Worm (Caenorhabditis elegans) whole organism, L4 larva: ENCODE results near the gene srh-192.
A peak's percentile ranks its signal among the peaks of the same experiment; 100 is the strongest.

Experiments
- T20F7.1 ChIP-seq: fragments of 200-800 bp; sonication (Bioruptor generic); optimal IDR thresholded peaks from 2 replicates; lab custom pipeline; 2018; ENCODE audit warnings: mild to moderate bottlenecking, missing genetic modification characterization, missing compliant biosample characterization
- T26A8.4 ChIP-seq: fragments of 200-800 bp; sonication (Bioruptor generic); IDR thresholded peaks from 2 replicates; pipeline ENCODE4 v1.3.6; 2022; ENCODE audit warnings: missing genetic modification characterization, missing compliant biosample characterization
- Y105C5A.15 ChIP-seq: fragments of 200-800 bp; sonication (Bioruptor generic); IDR thresholded peaks from 2 replicates; pipeline ENCODE4 v1.3.6; 2022; ENCODE audit warnings: missing genetic modification characterization, missing compliant biosample characterization
- Y48G9A.11 ChIP-seq: fragments of 200-800 bp; sonication (Bioruptor generic); IDR thresholded peaks from 2 replicates; pipeline ENCODE4 v1.3.6; 2022; ENCODE audit warnings: missing genetic modification reagents, missing genetic modification characterization, missing compliant biosample characterization
- Y5F2A.4 ChIP-seq: fragments of 200-800 bp; sonication (Bioruptor generic); optimal IDR thresholded peaks from 2 replicates; lab custom pipeline; 2018; ENCODE audit warnings: mild to moderate bottlenecking, missing genetic modification characterization, missing compliant biosample characterization
- Y75B8A.6 ChIP-seq: fragments of 200-800 bp; sonication (Bioruptor generic); IDR thresholded peaks from 2 replicates; pipeline ENCODE4 v1.3.6; 2022; ENCODE audit warnings: missing genetic modification reagents, missing genetic modification characterization, missing compliant biosample characterization
- ZK337.2 ChIP-seq: fragments of 200-800 bp; sonication (Bioruptor generic); IDR thresholded peaks from 2 replicates; pipeline ENCODE4 v1.3.6; 2022; ENCODE audit warnings: missing genetic modification reagents, missing genetic modification characterization, missing compliant biosample characterization
- aha-1 ChIP-seq: fragments of 150-350 bp; peaks from one replicate; lab custom pipeline; 2014; ENCODE audit warnings: missing biosample characterization, missing genetic modification characterization
- ama-1 ChIP-seq: fragments of 150-350 bp; optimal IDR thresholded peaks from 2 replicates; lab custom pipeline; 2014; ENCODE audit warnings: inconsistent platforms, mixed read lengths
- ceh-32 ChIP-seq: sonication (generic microtip); optimal IDR thresholded peaks from 2 replicates; lab custom pipeline; 2016; ENCODE audit warnings: mild to moderate bottlenecking, missing genetic modification characterization, missing compliant biosample characterization; ENCODE audit not compliant: poor library complexity
- ceh-82 ChIP-seq: sonication (generic microtip); optimal IDR thresholded peaks from 2 replicates; lab custom pipeline; 2017; ENCODE audit warnings: missing biosample characterization, missing genetic modification characterization
- cey-2 ChIP-seq: sonication (generic microtip); optimal IDR thresholded peaks from 3 replicates; lab custom pipeline; 2017; ENCODE audit warnings: missing genetic modification characterization, mild to moderate bottlenecking, missing compliant biosample characterization, antibody characterized with exemption, borderline replicate concordance; ENCODE audit not compliant: insufficient read depth
- ctbp-1 ChIP-seq: fragments of 200-800 bp; sonication (Bioruptor generic); IDR thresholded peaks from 2 replicates; pipeline ENCODE4 v1.3.6; 2022; ENCODE audit warnings: missing genetic modification reagents, missing genetic modification characterization, missing compliant biosample characterization
- daf-12 ChIP-seq: fragments of 150-350 bp; optimal IDR thresholded peaks from 2 replicates; lab custom pipeline; 2014; ENCODE audit warnings: missing biosample characterization, missing genetic modification reagents, missing genetic modification characterization
- daf-19 ChIP-seq: fragments of 200-800 bp; sonication (Bioruptor generic); conservative IDR thresholded peaks from 2 replicates; pipeline ENCODE4 v1.3.6; 2022; ENCODE audit warnings: missing genetic modification characterization, missing compliant biosample characterization
- daf-8 ChIP-seq: fragments of 200-800 bp; sonication (Bioruptor generic); IDR thresholded peaks from 2 replicates; pipeline ENCODE4 v1.3.6; 2022; ENCODE audit warnings: missing genetic modification characterization, missing compliant biosample characterization
- dmd-8 ChIP-seq: fragments of 200-800 bp; sonication (Bioruptor generic); IDR thresholded peaks from 2 replicates; pipeline ENCODE4 v1.3.6; 2022; ENCODE audit warnings: missing genetic modification characterization, missing compliant biosample characterization
- dpl-1 ChIP-seq: fragments of 150-350 bp; optimal IDR thresholded peaks from 2 replicates; lab custom pipeline; 2014; ENCODE audit warnings: missing biosample characterization, missing genetic modification reagents, missing genetic modification characterization
- duxl-1 ChIP-seq: sonication (generic microtip); optimal IDR thresholded peaks from 2 replicates; lab custom pipeline; 2016; ENCODE audit warnings: mild to moderate bottlenecking, missing genetic modification characterization, moderate library complexity, missing compliant biosample characterization; ENCODE audit not compliant: poor library complexity
- dve-1 ChIP-seq: sonication (generic microtip); optimal IDR thresholded peaks from 2 replicates; lab custom pipeline; 2017; ENCODE audit warnings: antibody characterized with exemption, mild to moderate bottlenecking, missing genetic modification characterization, missing compliant biosample characterization; ENCODE audit not compliant: insufficient read depth
- egl-27 ChIP-seq: sonication (generic microtip); optimal IDR thresholded peaks from 3 replicates; lab custom pipeline; 2017; ENCODE audit warnings: missing biosample characterization, missing genetic modification reagents, missing genetic modification characterization
- egl-43 ChIP-seq: fragments of 200-800 bp; sonication (Bioruptor generic); IDR thresholded peaks from 2 replicates; pipeline ENCODE4 v1.3.6; 2022; ENCODE audit warnings: missing genetic modification reagents, missing genetic modification characterization, missing compliant biosample characterization
- hlh-11 ChIP-seq: fragments of 200-800 bp; sonication (Bioruptor generic); optimal IDR thresholded peaks from 2 replicates; lab custom pipeline; 2018; ENCODE audit warnings: mild to moderate bottlenecking, missing genetic modification characterization, missing compliant biosample characterization
- hlh-30 ChIP-seq: sonication (generic microtip); optimal IDR thresholded peaks from 2 replicates; lab custom pipeline; 2017; ENCODE audit warnings: antibody characterized with exemption, mild to moderate bottlenecking, missing genetic modification characterization, missing compliant biosample characterization; ENCODE audit not compliant: insufficient read depth
- jun-1 ChIP-seq: fragments of 150-350 bp; optimal IDR thresholded peaks from 2 replicates; lab custom pipeline; 2014; ENCODE audit warnings: missing biosample characterization, missing genetic modification reagents, missing genetic modification characterization
- lin-1 ChIP-seq: fragments of 200-800 bp; sonication (Bioruptor generic); IDR thresholded peaks from 2 replicates; pipeline ENCODE4 v1.3.6; 2022; ENCODE audit warnings: missing genetic modification reagents, missing genetic modification characterization, missing compliant biosample characterization
- lin-13 ChIP-seq: fragments of 150-350 bp; optimal IDR thresholded peaks from 2 replicates; lab custom pipeline; 2014; ENCODE audit warnings: missing biosample characterization, missing genetic modification reagents, missing genetic modification characterization
- lin-38 ChIP-seq: fragments of 200-800 bp; sonication (Bioruptor generic); IDR thresholded peaks from 2 replicates; pipeline ENCODE4 v1.3.6; 2022; ENCODE audit warnings: missing genetic modification reagents, missing genetic modification characterization, missing compliant biosample characterization
- lir-3 ChIP-seq: sonication (generic microtip); optimal IDR thresholded peaks from 2 replicates; lab custom pipeline; 2016; ENCODE audit warnings: mild to moderate bottlenecking, missing genetic modification characterization, missing compliant biosample characterization
- madf-5 ChIP-seq, 2 experiments: fragments of 200-800 bp; sonication (Bioruptor generic); IDR thresholded peaks; 2 replicates each; pipeline ENCODE4 v1.3.6; 2022; ENCODE audit warnings: missing compliant biosample characterization in 2 of 2, missing genetic modification characterization in 2 of 2
- mdl-1 ChIP-seq, 2 experiments: fragments of 150-350 bp in 1 of 2; sonication (generic microtip) in 1 of 2; optimal IDR thresholded peaks; 2 replicates each; lab custom pipeline; 2014 to 2017; ENCODE audit warnings: missing biosample characterization in 2 of 2, missing genetic modification characterization in 2 of 2
- mdt-29 ChIP-seq: fragments of 200-800 bp; sonication (Bioruptor generic); IDR thresholded peaks from 2 replicates; pipeline ENCODE4 v1.3.6; 2022; ENCODE audit warnings: missing genetic modification reagents, missing genetic modification characterization, missing compliant biosample characterization
- mes-2 ChIP-seq: sonication (generic microtip); optimal IDR thresholded peaks from 2 replicates; lab custom pipeline; 2016; ENCODE audit warnings: missing genotype, mild to moderate bottlenecking, missing genetic modification characterization, missing compliant biosample characterization; ENCODE audit not compliant: poor library complexity, severe bottlenecking
- mxl-3 ChIP-seq: fragments of 200-800 bp; sonication (Bioruptor generic); optimal IDR thresholded peaks from 2 replicates; lab custom pipeline; 2018; ENCODE audit warnings: mild to moderate bottlenecking, missing genetic modification characterization, missing compliant biosample characterization
- nhr-11 ChIP-seq: fragments of 150-350 bp; optimal IDR thresholded peaks from 2 replicates; lab custom pipeline; 2014; ENCODE audit warnings: missing biosample characterization, missing genetic modification characterization
- nhr-237 ChIP-seq: sonication (generic microtip); optimal IDR thresholded peaks from 2 replicates; lab custom pipeline; 2017; ENCODE audit warnings: missing biosample characterization, missing genetic modification characterization
- nhr-41 ChIP-seq: fragments of 200-800 bp; sonication (Bioruptor generic); IDR thresholded peaks from 2 replicates; pipeline ENCODE4 v1.3.6; 2022; ENCODE audit warnings: missing genetic modification reagents, missing genetic modification characterization, missing compliant biosample characterization
- nhr-42 ChIP-seq: fragments of 200-800 bp; sonication (Bioruptor generic); IDR thresholded peaks from 2 replicates; pipeline ENCODE4 v1.3.6; 2022; ENCODE audit warnings: missing genetic modification characterization, missing compliant biosample characterization
- nhr-48 ChIP-seq: sonication (generic microtip); optimal IDR thresholded peaks from 2 replicates; lab custom pipeline; 2016; ENCODE audit warnings: mild to moderate bottlenecking, missing genetic modification characterization, missing compliant biosample characterization
- nhr-6 ChIP-seq: fragments of 150-350 bp; optimal IDR thresholded peaks from 2 replicates; lab custom pipeline; 2014; ENCODE audit warnings: missing biosample characterization, missing genetic modification characterization
- nhr-77 ChIP-seq: fragments of 150-350 bp; optimal IDR thresholded peaks from 2 replicates; lab custom pipeline; 2014; ENCODE audit warnings: missing biosample characterization, missing genetic modification characterization
- php-3 ChIP-seq: fragments of 200-800 bp; sonication (Bioruptor generic); IDR thresholded peaks from 2 replicates; pipeline ENCODE4 v1.3.6; 2022; ENCODE audit warnings: missing genetic modification reagents, missing genetic modification characterization, missing compliant biosample characterization
- rbr-2 ChIP-seq: sonication (generic microtip); optimal IDR thresholded peaks from 2 replicates; lab custom pipeline; 2016; ENCODE audit warnings: missing genotype, missing genetic modification characterization, missing compliant biosample characterization
- sdz-12 ChIP-seq: fragments of 200-800 bp; sonication (Bioruptor generic); optimal IDR thresholded peaks from 2 replicates; lab custom pipeline; 2018; ENCODE audit warnings: mild to moderate bottlenecking, missing genetic modification characterization, missing compliant biosample characterization
- snpc-4 ChIP-seq: fragments of 150-350 bp; optimal IDR thresholded peaks from 2 replicates; lab custom pipeline; 2014; ENCODE audit warnings: missing biosample characterization, missing genetic modification characterization
- spr-3 ChIP-seq: fragments of 200-800 bp; sonication (Bioruptor generic); optimal IDR thresholded peaks from 2 replicates; lab custom pipeline; 2018; ENCODE audit warnings: mild to moderate bottlenecking, missing genetic modification characterization, missing compliant biosample characterization
- tag-97 ChIP-seq: fragments of 200-800 bp; sonication (Bioruptor generic); IDR thresholded peaks from 2 replicates; pipeline ENCODE4 v1.3.6; 2022; ENCODE audit warnings: missing genetic modification characterization, missing compliant biosample characterization
- vab-7 ChIP-seq: fragments of 200-800 bp; sonication (Bioruptor generic); IDR thresholded peaks from 2 replicates; pipeline ENCODE4 v1.3.6; 2022; ENCODE audit warnings: missing genetic modification reagents, missing genetic modification characterization, missing compliant biosample characterization
- zag-1 ChIP-seq: fragments of 150-350 bp; optimal IDR thresholded peaks from 2 replicates; lab custom pipeline; 2014; ENCODE audit warnings: missing biosample characterization, missing genetic modification characterization
- zfp-2 ChIP-seq: sonication (generic microtip); optimal IDR thresholded peaks from 2 replicates; lab custom pipeline; 2016; ENCODE audit warnings: mild to moderate bottlenecking, missing genetic modification characterization, missing compliant biosample characterization
- zfp-3 ChIP-seq: fragments of 200-800 bp; sonication (Bioruptor generic); conservative IDR thresholded peaks from 2 replicates; pipeline ENCODE4 v1.3.6; 2022; ENCODE audit warnings: missing genetic modification reagents, missing genetic modification characterization, missing compliant biosample characterization
- zip-11 ChIP-seq: fragments of 200-800 bp; sonication (Bioruptor generic); IDR thresholded peaks from 2 replicates; pipeline ENCODE4 v1.3.6; 2022; ENCODE audit warnings: missing genetic modification characterization, missing compliant biosample characterization
- ztf-7 ChIP-seq: fragments of 150-350 bp; optimal IDR thresholded peaks from 2 replicates; lab custom pipeline; 2014; ENCODE audit warnings: missing biosample characterization, missing genetic modification characterization

Gene srh-192

DNA sequence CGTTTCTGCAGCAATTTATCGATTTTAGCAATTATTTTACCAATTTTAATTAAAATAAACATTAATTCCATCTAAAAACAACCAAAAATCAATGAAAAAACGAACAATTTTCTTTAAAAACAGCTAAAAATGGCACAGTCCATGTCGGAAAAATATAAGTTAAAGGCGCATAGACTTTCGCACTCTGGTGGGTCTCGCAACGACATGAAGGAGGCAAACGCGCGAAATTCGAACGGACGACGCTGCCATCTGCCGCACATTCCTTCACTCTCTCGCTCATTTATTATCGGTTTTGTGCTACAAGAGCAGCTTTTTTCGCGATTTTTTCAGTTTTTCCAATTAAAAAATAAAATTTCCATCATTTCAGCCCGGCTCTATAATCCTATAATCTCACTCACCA is 31.8 kb upstream of the srh-192 start, which contains the start of gene mcm-7 (continued):
- peak; percentile 14 for TF ChIP-seq nhr-11 (tag; lab: Kevin White, UChicago)
- peak; percentile 79 for TF ChIP-seq mes-2 (tag; lab: Kevin White, UChicago)
- TF ChIP-seq nhr-41 (GFP tag; lab: Robert Waterston, UW), result no peak
- TF ChIP-seq lin-38 (GFP tag; lab: Robert Waterston, UW), result peak; percentile 68
- TF ChIP-seq ceh-82, result no peak
- no peak for TF ChIP-seq daf-12 (tag; lab: Kevin White, UChicago)
- peak; percentile 31 for TF ChIP-seq ama-1
- no peak for TF ChIP-seq T26A8.4 (GFP tag; lab: Robert Waterston, UW)
- TF ChIP-seq zag-1 (tag; lab: Kevin White, UChicago), result no peak
- no peak for TF ChIP-seq Y75B8A.6 (GFP tag; lab: Robert Waterston, UW)
- no peak for TF ChIP-seq mdl-1 (tag; optimal IDR thresholded peaks at IDR 0.05; lab: Kevin White, UChicago)
- no peak for TF ChIP-seq Y48G9A.11
- no peak for TF ChIP-seq php-3
- TF ChIP-seq dpl-1 (GFP tag; lab: Kevin White, UChicago), result peak; percentile 93
- TF ChIP-seq ctbp-1 (GFP tag; lab: Robert Waterston, UW), result no peak
- TF ChIP-seq mdt-29 (GFP tag; lab: Robert Waterston, UW), result no peak
- no peak for TF ChIP-seq lir-3 (tag; lab: Kevin White, UChicago)
- no peak for TF ChIP-seq nhr-48 (tag; lab: Kevin White, UChicago)
- no peak for TF ChIP-seq mxl-3 (GFP tag; lab: Kevin White, UChicago)
- TF ChIP-seq hlh-11, result peak; percentile 42
- TF ChIP-seq T20F7.1, result no peak
- no peak for TF ChIP-seq duxl-1 (tag; lab: Kevin White, UChicago)
- no peak for TF ChIP-seq rbr-2 (tag; lab: Kevin White, UChicago)
- TF ChIP-seq hlh-30 (tag; lab: Kevin White, UChicago), result no peak
- TF ChIP-seq madf-5 (GFP tag; IDR thresholded peaks at IDR 0.05; lab: Robert Waterston, UW), result no peak
- peak; percentile 33 for TF ChIP-seq lin-13 (GFP tag; lab: Kevin White, UChicago)
- TF ChIP-seq dmd-8 (GFP tag; lab: Robert Waterston, UW), result no peak
- TF ChIP-seq cey-2 (tag; lab: Kevin White, UChicago), result no peak
- TF ChIP-seq snpc-4 (tag; lab: Kevin White, UChicago), result no peak
- TF ChIP-seq Y5F2A.4 (GFP tag; lab: Kevin White, UChicago), result no peak
- TF ChIP-seq aha-1 (tag; lab: Kevin White, UChicago), result peak; percentile 68
- TF ChIP-seq egl-27 (tag; lab: Kevin White, UChicago), result no peak
- TF ChIP-seq egl-43 (GFP tag; lab: Robert Waterston, UW), result no peak
- peak; percentile 70 for TF ChIP-seq nhr-6 (tag; lab: Kevin White, UChicago)
- TF ChIP-seq zfp-3 (GFP tag; lab: Robert Waterston, UW), result no peak
- TF ChIP-seq dve-1 (tag; lab: Kevin White, UChicago), result no peak
- TF ChIP-seq zip-11 (GFP tag; lab: Robert Waterston, UW), result no peak
- TF ChIP-seq jun-1 (tag; lab: Kevin White, UChicago), result no peak
- TF ChIP-seq daf-8, result no peak
- no peak for TF ChIP-seq sdz-12 (GFP tag; lab: Kevin White, UChicago)
- TF ChIP-seq nhr-77 (tag; lab: Kevin White, UChicago), result no peak
- TF ChIP-seq Y105C5A.15 (GFP tag; lab: Robert Waterston, UW), result no peak
- TF ChIP-seq nhr-42 (GFP tag; lab: Robert Waterston, UW), result no peak
- no peak for TF ChIP-seq vab-7 (GFP tag; lab: Robert Waterston, UW)
- TF ChIP-seq spr-3 (GFP tag; lab: Kevin White, UChicago), result no peak
- no peak for TF ChIP-seq daf-19 (GFP tag; lab: Robert Waterston, UW)
- TF ChIP-seq lin-1, result no peak
- TF ChIP-seq zfp-2 (tag; lab: Kevin White, UChicago), result no peak
- TF ChIP-seq ZK337.2, result no peak
- TF ChIP-seq ceh-32, result no peak
- TF ChIP-seq tag-97 (GFP tag; lab: Robert Waterston, UW), result no peak
- TF ChIP-seq ztf-7 (tag; lab: Kevin White, UChicago), result no peak
- TF ChIP-seq nhr-237, result no peak
